Fruit fly (Drosophila melanogaster) whole organism, embryonic: ENCODE measurements around the gene CG15414.
A peak's percentile ranks its signal among the peaks of the same experiment; 100 is the strongest.

ENCODE experiments used
- Atf-2 ChIP-seq: fragments of 200-800 bp; sonication (Bioruptor generic); optimal IDR thresholded peaks from 2 replicates; lab custom pipeline; 2016; ENCODE audit warnings: missing biosample characterization, missing genetic modification characterization
- B-H2 ChIP-seq: fragments of 200-800 bp; sonication (Bioruptor generic); optimal IDR thresholded peaks from 2 replicates; lab custom pipeline; 2018; ENCODE audit warnings: missing biosample characterization, mild to moderate bottlenecking, missing genetic modification characterization
- CG10147 ChIP-seq: fragments of 200-800 bp; sonication (Bioruptor generic); optimal IDR thresholded peaks from 2 replicates; lab custom pipeline; 2019; ENCODE audit warnings: missing biosample characterization, mild to moderate bottlenecking, missing genetic modification characterization, moderate library complexity
- CG11398 ChIP-seq: fragments of 200-800 bp; sonication (Bioruptor generic); optimal IDR thresholded peaks from 2 replicates; lab custom pipeline; 2016; ENCODE audit warnings: missing biosample characterization, missing genetic modification characterization
- CG11696 ChIP-seq: fragments of 200-800 bp; sonication (Bioruptor generic); IDR thresholded peaks from 2 replicates; pipeline ENCODE4 v1.3.6; 2022; ENCODE audit warnings: missing biosample characterization, missing genetic modification characterization
- CG12104 ChIP-seq: fragments of 200-800 bp; sonication (Bioruptor generic); optimal IDR thresholded peaks from 3 replicates; lab custom pipeline; 2016; ENCODE audit warnings: missing biosample characterization, missing genetic modification characterization
- CG12155 ChIP-seq: fragments of 200-800 bp; sonication (Bioruptor generic); optimal IDR thresholded peaks from 3 replicates; lab custom pipeline; 2016; ENCODE audit warnings: missing biosample characterization, missing genetic modification characterization
- CG13296 ChIP-seq: fragments of 200-800 bp; sonication (Bioruptor generic); optimal IDR thresholded peaks from 3 replicates; lab custom pipeline; 2018; ENCODE audit warnings: missing biosample characterization, mild to moderate bottlenecking, missing genetic modification characterization
- CG14014 ChIP-seq: fragments of 200-800 bp; sonication (Bioruptor generic); IDR thresholded peaks from 2 replicates; pipeline ENCODE4 v1.3.6; 2022; ENCODE audit warnings: missing biosample characterization, missing genetic modification characterization
- CG17328 ChIP-seq: fragments of 200-800 bp; sonication (Bioruptor generic); IDR thresholded peaks from 2 replicates; pipeline ENCODE4 v1.3.6; 2022; ENCODE audit warnings: missing biosample characterization, missing genetic modification characterization
- CG1832 ChIP-seq: fragments of 200-800 bp; sonication (Bioruptor generic); optimal IDR thresholded peaks from 2 replicates; lab custom pipeline; 2017; ENCODE audit warnings: missing biosample characterization, mild to moderate bottlenecking, missing genetic modification characterization, inconsistent platforms
- CG31224 ChIP-seq: fragments of 200-800 bp; sonication (Bioruptor generic); IDR thresholded peaks from 2 replicates; pipeline ENCODE4 v1.3.6; 2022; ENCODE audit warnings: missing biosample characterization, missing genetic modification characterization
- CG3838 ChIP-seq: fragments of 200-800 bp; sonication (Bioruptor generic); optimal IDR thresholded peaks from 3 replicates; lab custom pipeline; 2016; ENCODE audit warnings: missing biosample characterization, missing genetic modification characterization
- CG4360 ChIP-seq: fragments of 200-800 bp; sonication (Bioruptor generic); IDR thresholded peaks from 2 replicates; pipeline ENCODE4 v1.3.6; 2022; ENCODE audit warnings: missing biosample characterization, missing genetic modification characterization
- CG4404 ChIP-seq: fragments of 200-800 bp; sonication (Bioruptor generic); IDR thresholded peaks from 2 replicates; pipeline ENCODE4 v1.3.6; 2022; ENCODE audit warnings: missing biosample characterization, missing genetic modification characterization
- CG5245 ChIP-seq: fragments of 200-800 bp; sonication (Bioruptor generic); optimal IDR thresholded peaks from 3 replicates; lab custom pipeline; 2016; ENCODE audit warnings: missing biosample characterization, missing genetic modification characterization
- CG6683 ChIP-seq: fragments of 200-800 bp; sonication (Bioruptor generic); optimal IDR thresholded peaks from 2 replicates; lab custom pipeline; 2017; ENCODE audit warnings: missing biosample characterization, mild to moderate bottlenecking, missing genetic modification characterization, missing genetic modification reagents
- CG6765 ChIP-seq: fragments of 200-800 bp; sonication (Bioruptor generic); optimal IDR thresholded peaks from 3 replicates; lab custom pipeline; 2017; ENCODE audit warnings: missing biosample characterization, mild to moderate bottlenecking, missing genetic modification characterization
- CG6791 ChIP-seq: fragments of 200-800 bp; sonication (Bioruptor generic); IDR thresholded peaks from 3 replicates; pipeline ENCODE4 v1.3.6; 2022; ENCODE audit warnings: missing biosample characterization, missing genetic modification characterization; ENCODE audit not compliant: partially characterized antibody
- CG7745 ChIP-seq: fragments of 200-800 bp; sonication (Bioruptor generic); optimal IDR thresholded peaks from 2 replicates; lab custom pipeline; 2018; ENCODE audit warnings: missing biosample characterization, mild to moderate bottlenecking, missing genetic modification characterization, moderate library complexity
- CG7963 ChIP-seq: fragments of 200-800 bp; sonication (Bioruptor generic); IDR thresholded peaks from 3 replicates; pipeline ENCODE4 v1.3.6; 2022; ENCODE audit warnings: missing biosample characterization, missing genetic modification characterization; ENCODE audit not compliant: partially characterized antibody
- Chrac-16 ChIP-seq: fragments of 200-800 bp; sonication (Bioruptor generic); optimal IDR thresholded peaks from 3 replicates; lab custom pipeline; 2016; ENCODE audit warnings: missing biosample characterization, missing genetic modification characterization
- Doc3 ChIP-seq: fragments of 200-800 bp; sonication (Bioruptor generic); IDR thresholded peaks from 3 replicates; pipeline ENCODE4 v1.3.6; 2022; ENCODE audit warnings: missing biosample characterization, missing genetic modification characterization; ENCODE audit not compliant: partially characterized antibody
- Dref ChIP-seq: fragments of 200-800 bp; sonication (Bioruptor generic); IDR thresholded peaks from 2 replicates; pipeline ENCODE4 v1.3.6; 2022; ENCODE audit warnings: missing biosample characterization, missing genetic modification characterization
- E2f1 ChIP-seq: fragments of 200-800 bp; sonication (Bioruptor generic); IDR thresholded peaks from 2 replicates; pipeline ENCODE4 v1.3.6; 2022; ENCODE audit warnings: missing biosample characterization, missing genetic modification characterization
- Fer3 ChIP-seq: fragments of 200-800 bp; sonication (Bioruptor generic); optimal IDR thresholded peaks from 2 replicates; lab custom pipeline; 2018; ENCODE audit warnings: missing biosample characterization, mild to moderate bottlenecking, missing genetic modification characterization, moderate library complexity
- HLH54F ChIP-seq: fragments of 200-800 bp; sonication (Bioruptor generic); optimal IDR thresholded peaks from 3 replicates; lab custom pipeline; 2016; ENCODE audit warnings: missing biosample characterization, missing genetic modification characterization
- Stat92E ChIP-seq, 3 experiments: fragments of >200 bp in 2 of 3; fragments of 200-800 bp in 1 of 3; sonication (Bioruptor generic) in 1 of 3; optimal IDR thresholded peaks; 2 replicates each; lab custom pipeline; 2017 to 2019; ENCODE audit warnings: missing biosample characterization in 3 of 3, missing genetic modification characterization in 3 of 3, mild to moderate bottlenecking in 1 of 3, moderate library complexity in 1 of 3
- Vsx1 ChIP-seq: fragments of 200-800 bp; sonication (Bioruptor generic); optimal IDR thresholded peaks from 2 replicates; lab custom pipeline; 2017; ENCODE audit warnings: missing biosample characterization, mild to moderate bottlenecking, missing genetic modification characterization, missing genetic modification reagents
- al ChIP-seq: fragments of 200-800 bp; sonication (Bioruptor generic); IDR thresholded peaks from 2 replicates; pipeline ENCODE4 v1.3.6; 2022; ENCODE audit warnings: missing biosample characterization, missing genetic modification characterization
- ato ChIP-seq: fragments of 200-800 bp; sonication (Bioruptor generic); IDR thresholded peaks from 2 replicates; pipeline ENCODE4 v1.3.6; 2022; ENCODE audit warnings: missing biosample characterization, missing genetic modification characterization; ENCODE audit not compliant: partially characterized antibody
- bcd ChIP-seq: fragments of 200-800 bp; sonication (Bioruptor generic); optimal IDR thresholded peaks from 2 replicates; lab custom pipeline; 2017; ENCODE audit warnings: missing biosample characterization, mild to moderate bottlenecking, missing genetic modification characterization
- caup ChIP-seq: fragments of 200-800 bp; sonication (Bioruptor generic); optimal IDR thresholded peaks from 3 replicates; lab custom pipeline; 2017; ENCODE audit warnings: missing biosample characterization, mild to moderate bottlenecking, missing genetic modification characterization, moderate library complexity; ENCODE audit not compliant: severe bottlenecking
- cg ChIP-seq: fragments of 200-800 bp; sonication (Bioruptor generic); optimal IDR thresholded peaks from 3 replicates; lab custom pipeline; 2019; ENCODE audit warnings: missing biosample characterization, mild to moderate bottlenecking, missing genetic modification characterization, moderate library complexity
- chm ChIP-seq: fragments of 200-800 bp; sonication (Bioruptor generic); IDR thresholded peaks from 2 replicates; pipeline ENCODE4 v1.3.6; 2022; ENCODE audit warnings: missing biosample characterization, missing genetic modification characterization
- crol ChIP-seq: fragments of 200-800 bp; sonication (Bioruptor generic); IDR thresholded peaks from 2 replicates; pipeline ENCODE4 v1.3.6; 2022; ENCODE audit warnings: missing biosample characterization, missing genetic modification characterization
- fd64A ChIP-seq: fragments of 200-800 bp; sonication (Bioruptor generic); optimal IDR thresholded peaks from 3 replicates; lab custom pipeline; 2018; ENCODE audit warnings: missing biosample characterization, mild to moderate bottlenecking, missing genetic modification characterization
- ftz-f1 ChIP-seq: fragments of 200-800 bp; sonication (Bioruptor generic); optimal IDR thresholded peaks from 2 replicates; lab custom pipeline; 2016; ENCODE audit warnings: missing biosample characterization, missing genetic modification characterization
- gem ChIP-seq: fragments of 200-800 bp; sonication (Bioruptor generic); optimal IDR thresholded peaks from 2 replicates; lab custom pipeline; 2019; ENCODE audit warnings: missing biosample characterization, mild to moderate bottlenecking, missing genetic modification characterization, moderate library complexity
- gro ChIP-seq: fragments of 200-800 bp; sonication (Bioruptor generic); optimal IDR thresholded peaks from 2 replicates; lab custom pipeline; 2016; ENCODE audit warnings: missing biosample characterization, missing genetic modification characterization
- odd ChIP-seq: fragments of 200-800 bp; sonication (Bioruptor generic); optimal IDR thresholded peaks from 2 replicates; lab custom pipeline; 2017; ENCODE audit warnings: missing biosample characterization, mild to moderate bottlenecking, missing genetic modification characterization
- pnt ChIP-seq: fragments of 200-800 bp; sonication (Bioruptor generic); optimal IDR thresholded peaks from 3 replicates; lab custom pipeline; 2016; ENCODE audit warnings: missing biosample characterization, missing genetic modification characterization
- pros ChIP-seq: fragments of 200-800 bp; sonication (Bioruptor generic); optimal IDR thresholded peaks from 3 replicates; lab custom pipeline; 2019; ENCODE audit warnings: missing biosample characterization, mild to moderate bottlenecking, missing genetic modification characterization, moderate library complexity
- sd ChIP-seq: fragments of 200-800 bp; sonication (Bioruptor generic); optimal IDR thresholded peaks from 3 replicates; lab custom pipeline; 2018; ENCODE audit warnings: missing biosample characterization, mild to moderate bottlenecking, missing genetic modification characterization, moderate library complexity
- shn ChIP-seq: fragments of 200-800 bp; sonication (Bioruptor generic); optimal IDR thresholded peaks from 3 replicates; lab custom pipeline; 2016; ENCODE audit warnings: missing biosample characterization, missing genetic modification characterization
- sim ChIP-seq: fragments of 200-800 bp; sonication (Bioruptor generic); IDR thresholded peaks from 2 replicates; pipeline ENCODE4 v1.3.6; 2022; ENCODE audit warnings: missing biosample characterization, missing genetic modification characterization
- sima ChIP-seq: fragments of 200-800 bp; sonication (Bioruptor generic); optimal IDR thresholded peaks from 2 replicates; lab custom pipeline; 2016; ENCODE audit warnings: missing biosample characterization, missing genetic modification characterization
- sisA ChIP-seq: fragments of 200-800 bp; sonication (Bioruptor generic); IDR thresholded peaks from 2 replicates; pipeline ENCODE4 v1.3.6; 2022; ENCODE audit warnings: missing biosample characterization, missing genetic modification characterization
- tio ChIP-seq: fragments of 200-800 bp; sonication (Bioruptor generic); optimal IDR thresholded peaks from 2 replicates; lab custom pipeline; 2017; ENCODE audit warnings: missing biosample characterization, missing genetic modification characterization, inconsistent platforms
- tll ChIP-seq, 2 experiments: fragments of 200-800 bp in 1 of 2; fragments of >200 bp in 1 of 2; sonication (Bioruptor generic) in 1 of 2; optimal IDR thresholded peaks; 2 replicates each; lab custom pipeline; 2017 to 2019; ENCODE audit warnings: missing biosample characterization in 2 of 2, missing genetic modification characterization in 2 of 2, mild to moderate bottlenecking in 1 of 2, moderate library complexity in 1 of 2
- zfh2 ChIP-seq: fragments of 200-800 bp; sonication (Bioruptor generic); optimal IDR thresholded peaks from 2 replicates; lab custom pipeline; 2016; ENCODE audit warnings: missing biosample characterization, missing genetic modification characterization

The CG15414 gene

DNA sequence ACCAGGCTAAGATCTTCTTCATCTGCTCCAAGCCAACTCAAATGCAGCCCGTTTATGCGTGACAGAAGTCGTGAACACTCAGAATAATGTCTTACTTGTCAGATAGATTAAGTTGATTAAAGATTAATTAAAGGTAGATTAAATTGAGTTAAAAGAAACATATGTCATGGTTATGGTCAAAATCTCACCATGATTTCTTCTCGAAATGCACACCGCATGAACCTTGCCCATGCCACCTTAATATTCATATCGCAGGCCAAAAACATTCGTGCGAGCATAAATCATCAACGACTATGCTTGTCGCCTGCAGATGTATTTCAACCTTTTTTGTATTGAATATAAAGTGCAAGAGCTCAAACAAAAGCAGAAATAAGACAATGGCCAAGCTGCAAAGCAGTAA, 53.8 kb downstream of the CG15414 start (continued):
- TF ChIP-seq chm (GFP tag; lab: Robert Waterston, UW) (peak; percentile 50; the same call in 1 of the 2 replicates), CG11398 (GFP tag; lab: Kevin White, UChicago) (no peak), bcd (peak; percentile 36), tio (no peak), caup (GFP tag; lab: Kevin White, UChicago) (peak; percentile 18), CG6791 (no peak), gro (GFP tag; lab: Kevin White, UChicago) (no peak), fd64A (GFP tag; lab: Kevin White, UChicago) (peak; percentile 39), tll (GFP tag; optimal IDR thresholded peaks at IDR 0.05; lab: Kevin White, UChicago) (no peak), CG4404 (GFP tag; lab: Robert Waterston, UW) (no peak), al (no peak), CG17328 (GFP tag; lab: Robert Waterston, UW) (peak; percentile 72), Chrac-16 (GFP tag; lab: Kevin White, UChicago) (no peak), Atf-2 (GFP tag; lab: Kevin White, UChicago) (no peak), CG5245 (GFP tag; lab: Kevin White, UChicago) (peak; percentile 6), CG14014 (peak; percentile 60; the same call in 1 of the 2 replicates), Doc3 (GFP tag; lab: Robert Waterston, UW) (no peak), CG11696 (GFP tag; lab: Robert Waterston, UW) (no peak), pnt (GFP tag; lab: Kevin White, UChicago) (no peak), Vsx1 (GFP tag; lab: Kevin White, UChicago) (no peak), E2f1 (peak; percentile 49), HLH54F (GFP tag; lab: Kevin White, UChicago) (no peak), sima (GFP tag; lab: Kevin White, UChicago) (no peak), CG4360 (GFP tag; lab: Robert Waterston, UW) (no peak), CG12104 (GFP tag; lab: Kevin White, UChicago) (peak; percentile 0), cg (GFP tag; lab: Kevin White, UChicago) (no peak), CG10147 (peak; percentile 1), odd (GFP tag; lab: Kevin White, UChicago) (peak; percentile 33), CG6683 (GFP tag; lab: Kevin White, UChicago) (no peak), sim (peak; percentile 56; the same call in 1 of the 2 replicates), shn (no peak), CG31224 (GFP tag; lab: Robert Waterston, UW) (no peak), ftz-f1 (GFP tag; lab: Kevin White, UChicago) (no peak), CG1832 (GFP tag; lab: Kevin White, UChicago) (no peak), Dref (no peak), CG7745 (no peak), gem (tag; lab: Kevin White, UChicago) (peak; percentile 80), CG3838 (GFP tag; lab: Kevin White, UChicago) (no peak), zfh2 (GFP tag; lab: Kevin White, UChicago) (no peak), sd (tag; lab: Kevin White, UChicago) (no peak), Stat92E (GFP tag; optimal IDR thresholded peaks at IDR 0.05; lab: Kevin White, UChicago) (no peak), pros (GFP tag; lab: Kevin White, UChicago) (no peak), CG12155 (no peak), CG7963 (GFP tag; lab: Robert Waterston, UW) (no peak), CG13296 (GFP tag; lab: Kevin White, UChicago) (peak; percentile 66), sisA (0 out of 2 replicates have a peak, but pooled peaks have one; percentile 6), CG6765 (GFP tag; lab: Kevin White, UChicago) (no peak), B-H2 (GFP tag; lab: Kevin White, UChicago) (no peak), Fer3 (peak; percentile 36), crol (no peak), ato (GFP tag; lab: Robert Waterston, UW) (no peak)
